Fruit fly (Drosophila melanogaster): ENCODE measurements around the gene SNF4Agamma.

SNF4Agamma gene

dm6 chr3R:21118784-21119183 lies 21.8 kb upstream of the SNF4Agamma start, which contains the start of gene Bdbt (continued):
- TF ChIP-seq Poxn (GFP tag; IDR thresholded peaks at IDR 0.05) (no peak), CG10431 (GFP tag; optimal IDR thresholded peaks at IDR 0.05) (no peak), tin (GFP tag; optimal IDR thresholded peaks at IDR 0.05) (no peak), dysf (GFP tag; IDR thresholded peaks at IDR 0.05) (peak; percentile 32; the same call in 1 of the 3 replicates), zen2 (GFP tag; IDR thresholded peaks at IDR 0.05; ENCODE audit: partially characterized antibody) (peak; percentile 63), CG11456 (GFP tag; IDR thresholded peaks at IDR 0.05) (no peak), E2f2 (GFP tag; IDR thresholded peaks at IDR 0.05) (peak; percentile 40), D19A (tag; optimal IDR thresholded peaks at IDR 0.05) (no peak), pnt (GFP tag; optimal IDR thresholded peaks at IDR 0.05) (no peak), CG3163 (GFP tag; optimal IDR thresholded peaks at IDR 0.05) (no peak), CG3847 (GFP tag; IDR thresholded peaks at IDR 0.05) (peak; percentile 52), hth (optimal IDR thresholded peaks at IDR 0.05) (no peak), CG12155 (GFP tag; optimal IDR thresholded peaks at IDR 0.05) (peak; percentile 21), CG13287 (GFP tag; IDR thresholded peaks at IDR 0.05; ENCODE audit: partially characterized antibody) (peak; percentile 79), CG17328 (GFP tag; IDR thresholded peaks at IDR 0.05) (0 out of 2 replicates have a peak, but pooled peaks have one; percentile 31), chif (GFP tag; optimal IDR thresholded peaks at IDR 0.05) (peak in 1 of 2 experiments; percentile 25), trem (tag; optimal IDR thresholded peaks at IDR 0.05) (no peak), Dbx (GFP tag; IDR thresholded peaks at IDR 0.05) (0 out of 3 replicates have a peak, but pooled peaks have one; percentile 55), CG10366 (GFP tag; IDR thresholded peaks at IDR 0.05) (no peak; the same call in 1 of the 2 replicates), GATAe (GFP tag; conservative IDR thresholded peaks at IDR 0.05) (no peak), btn (GFP tag; optimal IDR thresholded peaks at IDR 0.05) (no peak), ems (GFP tag; optimal IDR thresholded peaks at IDR 0.05) (peak; percentile 35), slou (GFP tag; optimal IDR thresholded peaks at IDR 0.05) (no peak), amos (GFP tag; IDR thresholded peaks at IDR 0.05; ENCODE audit: partially characterized antibody) (peak; percentile 68), CG6791 (GFP tag; IDR thresholded peaks at IDR 0.05; ENCODE audit: partially characterized antibody) (peak; percentile 95), CG14014 (GFP tag; IDR thresholded peaks at IDR 0.05) (peak; percentile 49; the same call in 1 of the 2 replicates), CG16863 (GFP tag; optimal IDR thresholded peaks at IDR 0.05) (no peak), Rfx (GFP tag; IDR thresholded peaks at IDR 0.05) (peak; percentile 25; the same call in 1 of the 2 replicates), CG16815 (GFP tag; optimal IDR thresholded peaks at IDR 0.05) (peak; percentile 1), Stat92E (GFP tag; optimal IDR thresholded peaks at IDR 0.05) (no peak), CG8478 (optimal IDR thresholded peaks at IDR 0.05) (no peak), hbn (GFP tag; IDR thresholded peaks at IDR 0.05; ENCODE audit: partially characterized antibody) (0 out of 2 replicates have a peak, but pooled peaks have one; percentile 22), CG30431 (GFP tag; optimal IDR thresholded peaks at IDR 0.05) (no peak), seq (GFP tag; IDR thresholded peaks at IDR 0.05) (no peak), sqz (GFP tag; optimal IDR thresholded peaks at IDR 0.05) (no peak), CG10209 (GFP tag; optimal IDR thresholded peaks at IDR 0.05) (no peak), Taf1 (GFP tag; IDR thresholded peaks at IDR 0.05) (no peak), knrl (GFP tag; IDR thresholded peaks at IDR 0.05; ENCODE audit: partially characterized antibody) (peak; percentile 54; the same call in 2 of the 3 replicates), CG1233 (GFP tag; optimal IDR thresholded peaks at IDR 0.05) (peak; percentile 21), CG10267 (tag; optimal IDR thresholded peaks at IDR 0.05) (peak; percentile 7), ranshi (GFP tag; IDR thresholded peaks at IDR 0.05) (0 out of 2 replicates have a peak, but pooled peaks have one; percentile 18), pho (GFP tag; optimal IDR thresholded peaks at IDR 0.05) (peak; percentile 38), her (GFP tag; optimal IDR thresholded peaks at IDR 0.05) (no peak), sima (GFP tag; optimal IDR thresholded peaks at IDR 0.05) (no peak), CG34376 (GFP tag; optimal IDR thresholded peaks at IDR 0.05) (no peak), bsh (GFP tag; optimal IDR thresholded peaks at IDR 0.05) (no peak), Pdp1 (GFP tag; optimal IDR thresholded peaks at IDR 0.05) (peak; percentile 13 to 94), CG13123 (GFP tag; optimal IDR thresholded peaks at IDR 0.05) (no peak), nom (GFP tag; optimal IDR thresholded peaks at IDR 0.05) (no peak), ssp (GFP tag; IDR thresholded peaks at IDR 0.05) (peak; percentile 95), Sry-β (GFP tag; optimal IDR thresholded peaks at IDR 0.05) (no peak)
